Worm (Caenorhabditis elegans) whole organism, L4/young adult: ENCODE data around the gene nhr-59.

Experiments
- W03F9.2 ChIP-seq: fragments of 150-350 bp; optimal IDR thresholded peaks from 2 replicates; lab custom pipeline; 2014; ENCODE audit warnings: missing biosample characterization, missing genetic modification characterization
- him-1 ChIP-seq: sonication (generic microtip); optimal IDR thresholded peaks from 2 replicates; lab custom pipeline; 2016; ENCODE audit warnings: missing genotype, missing genetic modification reagents, missing genetic modification characterization, missing compliant biosample characterization

ce11 chrV:2294577-2294976, 16.5 kb upstream of the nhr-59 start, which contains the start of gene nhr-226:
- TF ChIP-seq him-1 (tag; lab: Kevin White, UChicago) (no peak), W03F9.2 (tag; lab: Kevin White, UChicago) (no peak)
